Fruit fly (Drosophila melanogaster) whole organism, embryonic: ENCODE results near the gene snz.
A peak's percentile ranks its signal among the peaks of the same experiment; 100 is the strongest.

Experiments
- Bteb2 ChIP-seq: fragments of 200-800 bp; sonication (Bioruptor generic); optimal IDR thresholded peaks from 2 replicates; lab custom pipeline; 2016; ENCODE audit warnings: missing biosample characterization, missing genetic modification characterization
- CG10267 ChIP-seq: fragments of 200-800 bp; sonication (Bioruptor generic); optimal IDR thresholded peaks from 2 replicates; lab custom pipeline; 2018; ENCODE audit warnings: missing biosample characterization, mild to moderate bottlenecking, missing genetic modification characterization, moderate library complexity
- CG10274 ChIP-seq: fragments of 200-800 bp; sonication (Bioruptor generic); optimal IDR thresholded peaks from 3 replicates; lab custom pipeline; 2017; ENCODE audit warnings: missing biosample characterization, mild to moderate bottlenecking, missing genetic modification characterization
- CG10654 ChIP-seq: fragments of 200-800 bp; sonication (Bioruptor generic); optimal IDR thresholded peaks from 2 replicates; lab custom pipeline; 2016; ENCODE audit warnings: missing biosample characterization, missing genetic modification characterization
- CG12071 ChIP-seq: fragments of 200-800 bp; sonication (Bioruptor generic); optimal IDR thresholded peaks from 3 replicates; lab custom pipeline; 2018; ENCODE audit warnings: missing biosample characterization, mild to moderate bottlenecking, missing genetic modification characterization
- CG14050 ChIP-seq: fragments of 200-800 bp; sonication (Bioruptor generic); IDR thresholded peaks from 3 replicates; pipeline ENCODE4 v1.3.6; 2022; ENCODE audit warnings: missing biosample characterization, missing genetic modification characterization
- CG14710 ChIP-seq: fragments of 200-800 bp; sonication (Bioruptor generic); optimal IDR thresholded peaks from 3 replicates; lab custom pipeline; 2019; ENCODE audit warnings: missing biosample characterization, mild to moderate bottlenecking, missing genetic modification characterization, moderate library complexity
- CG14860 ChIP-seq: fragments of 200-800 bp; sonication (Bioruptor generic); IDR thresholded peaks from 3 replicates; pipeline ENCODE4 v1.3.6; 2022; ENCODE audit warnings: missing biosample characterization, missing genetic modification characterization; ENCODE audit not compliant: partially characterized antibody
- CG1647 ChIP-seq: fragments of 200-800 bp; sonication (Bioruptor generic); optimal IDR thresholded peaks from 3 replicates; lab custom pipeline; 2016; ENCODE audit warnings: missing biosample characterization, missing genetic modification characterization
- CG1832 ChIP-seq: fragments of 200-800 bp; sonication (Bioruptor generic); optimal IDR thresholded peaks from 2 replicates; lab custom pipeline; 2017; ENCODE audit warnings: missing biosample characterization, mild to moderate bottlenecking, missing genetic modification characterization, inconsistent platforms
- CG2889 ChIP-seq: fragments of 200-800 bp; sonication (Bioruptor generic); IDR thresholded peaks from 3 replicates; pipeline ENCODE4 v1.3.6; 2022; ENCODE audit warnings: missing biosample characterization, missing genetic modification characterization
- CG31441 ChIP-seq: fragments of 200-800 bp; sonication (Bioruptor generic); IDR thresholded peaks from 2 replicates; pipeline ENCODE4 v1.3.6; 2022; ENCODE audit warnings: missing biosample characterization, missing genetic modification characterization
- CG34376 ChIP-seq: fragments of 200-800 bp; sonication (Bioruptor generic); optimal IDR thresholded peaks from 2 replicates; lab custom pipeline; 2018; ENCODE audit warnings: missing biosample characterization, mild to moderate bottlenecking, missing genetic modification characterization
- CG5245 ChIP-seq: fragments of 200-800 bp; sonication (Bioruptor generic); optimal IDR thresholded peaks from 3 replicates; lab custom pipeline; 2016; ENCODE audit warnings: missing biosample characterization, missing genetic modification characterization
- CG6791 ChIP-seq: fragments of 200-800 bp; sonication (Bioruptor generic); IDR thresholded peaks from 3 replicates; pipeline ENCODE4 v1.3.6; 2022; ENCODE audit warnings: missing biosample characterization, missing genetic modification characterization; ENCODE audit not compliant: partially characterized antibody
- CG7271 ChIP-seq: fragments of 200-800 bp; sonication (Bioruptor generic); optimal IDR thresholded peaks from 2 replicates; lab custom pipeline; 2018; ENCODE audit warnings: missing biosample characterization, mild to moderate bottlenecking, missing genetic modification characterization, moderate library complexity
- Dbx ChIP-seq: fragments of 200-800 bp; sonication (Bioruptor generic); IDR thresholded peaks from 3 replicates; pipeline ENCODE4 v1.3.6; 2022; ENCODE audit warnings: missing biosample characterization, missing genetic modification characterization
- Ets97D ChIP-seq: fragments of 200-800 bp; sonication (Bioruptor generic); optimal IDR thresholded peaks from 3 replicates; lab custom pipeline; 2016; ENCODE audit warnings: missing biosample characterization, missing genetic modification characterization
- Fer3 ChIP-seq: fragments of 200-800 bp; sonication (Bioruptor generic); optimal IDR thresholded peaks from 2 replicates; lab custom pipeline; 2018; ENCODE audit warnings: missing biosample characterization, mild to moderate bottlenecking, missing genetic modification characterization, moderate library complexity
- Mad ChIP-seq: fragments of 200-800 bp; sonication (Bioruptor generic); optimal IDR thresholded peaks from 2 replicates; lab custom pipeline; 2016; ENCODE audit warnings: missing biosample characterization, missing genetic modification characterization
- Med ChIP-seq: fragments of 200-800 bp; sonication (Bioruptor generic); peaks from one replicate; lab custom pipeline; 2016; ENCODE audit warnings: missing biosample characterization, missing genetic modification characterization, mild to moderate bottlenecking, inconsistent platforms, moderate library complexity
- Myb ChIP-seq: fragments of 200-800 bp; sonication (Bioruptor generic); optimal IDR thresholded peaks from 2 replicates; lab custom pipeline; 2016; ENCODE audit warnings: missing biosample characterization, missing genetic modification characterization
- NfI ChIP-seq: fragments of 200-800 bp; sonication (Bioruptor generic); optimal IDR thresholded peaks from 3 replicates; lab custom pipeline; 2018; ENCODE audit warnings: missing biosample characterization, mild to moderate bottlenecking, missing genetic modification characterization, moderate library complexity
- Pdp1 ChIP-seq, 2 experiments: fragments of 200-800 bp; sonication (Bioruptor generic); optimal IDR thresholded peaks; 3 replicates each; lab custom pipeline; 2016; ENCODE audit warnings: missing biosample characterization in 2 of 2, missing genetic modification characterization in 2 of 2, mild to moderate bottlenecking in 1 of 2, moderate library complexity in 1 of 2
- Trl ChIP-seq, 3 experiments: fragments of >200 bp in 2 of 3; fragments of 200-800 bp in 1 of 3; sonication (Bioruptor generic) in 1 of 3; optimal IDR thresholded peaks; 2 replicates in 1 of 3; 3 replicates in 2 of 3; lab custom pipeline; 2016 to 2017; ENCODE audit warnings: missing biosample characterization in 1 of 3, missing genetic modification characterization in 1 of 3
- aop ChIP-seq: fragments of 200-800 bp; sonication (Bioruptor generic); IDR thresholded peaks from 2 replicates; pipeline ENCODE4 v1.3.6; 2022; ENCODE audit warnings: missing biosample characterization, missing genetic modification characterization
- br ChIP-seq: fragments of >200 bp; optimal IDR thresholded peaks from 2 replicates; lab custom pipeline; 2017
- crol ChIP-seq: fragments of 200-800 bp; sonication (Bioruptor generic); IDR thresholded peaks from 2 replicates; pipeline ENCODE4 v1.3.6; 2022; ENCODE audit warnings: missing biosample characterization, missing genetic modification characterization
- crp ChIP-seq, 2 experiments: fragments of 200-800 bp; sonication (Bioruptor generic); optimal IDR thresholded peaks; 2 replicates in 1 of 2; 3 replicates in 1 of 2; lab custom pipeline; 2017; ENCODE audit warnings: missing biosample characterization in 2 of 2, missing genetic modification characterization in 2 of 2, mild to moderate bottlenecking in 1 of 2, moderate library complexity in 1 of 2
- disco-r ChIP-seq: fragments of 200-800 bp; sonication (Bioruptor generic); optimal IDR thresholded peaks from 2 replicates; lab custom pipeline; 2016; ENCODE audit warnings: missing biosample characterization, missing genetic modification characterization
- fd3F ChIP-seq: fragments of 200-800 bp; sonication (Bioruptor generic); optimal IDR thresholded peaks from 2 replicates; lab custom pipeline; 2018; ENCODE audit warnings: missing biosample characterization, mild to moderate bottlenecking, missing genetic modification characterization, moderate library complexity
- grau ChIP-seq: fragments of 200-800 bp; optimal IDR thresholded peaks from 3 replicates; lab custom pipeline; 2019; ENCODE audit warnings: missing biosample characterization, mild to moderate bottlenecking, missing genetic modification characterization, moderate library complexity
- ken ChIP-seq: fragments of 200-800 bp; sonication (Bioruptor generic); IDR thresholded peaks from 3 replicates; pipeline ENCODE4 v1.3.6; 2022; ENCODE audit warnings: missing biosample characterization, missing genetic modification characterization
- kni ChIP-seq: fragments of 200-800 bp; sonication (Bioruptor generic); optimal IDR thresholded peaks from 3 replicates; lab custom pipeline; 2017; ENCODE audit warnings: mild to moderate bottlenecking, missing biosample characterization, missing genetic modification reagents, missing genetic modification characterization
- lilli ChIP-seq: fragments of 200-800 bp; sonication (Bioruptor generic); optimal IDR thresholded peaks from 3 replicates; lab custom pipeline; 2016; ENCODE audit warnings: missing biosample characterization, missing genetic modification characterization
- mld ChIP-seq: fragments of 200-800 bp; sonication (Bioruptor generic); IDR thresholded peaks from 3 replicates; pipeline ENCODE4 v1.3.6; 2022; ENCODE audit warnings: missing biosample characterization, missing genetic modification characterization; ENCODE audit not compliant: partially characterized antibody
- psq ChIP-seq: fragments of 200-800 bp; sonication (Bioruptor generic); optimal IDR thresholded peaks from 2 replicates; lab custom pipeline; 2017; ENCODE audit warnings: missing biosample characterization, missing genetic modification characterization
- slbo ChIP-seq: fragments of 200-800 bp; sonication (Bioruptor generic); IDR thresholded peaks from 2 replicates; pipeline ENCODE4 v1.3.6; 2022; ENCODE audit warnings: missing biosample characterization, missing genetic modification characterization
- sqz ChIP-seq: fragments of 200-800 bp; sonication (Bioruptor generic); optimal IDR thresholded peaks from 3 replicates; lab custom pipeline; 2018; ENCODE audit warnings: missing biosample characterization, mild to moderate bottlenecking, missing genetic modification characterization
- stc ChIP-seq: fragments of 200-800 bp; sonication (Bioruptor generic); IDR thresholded peaks from 2 replicates; pipeline ENCODE4 v1.3.6; 2022; ENCODE audit warnings: missing biosample characterization, missing genetic modification characterization
- tll ChIP-seq, 2 experiments: fragments of 200-800 bp in 1 of 2; fragments of >200 bp in 1 of 2; sonication (Bioruptor generic) in 1 of 2; optimal IDR thresholded peaks; 2 replicates each; lab custom pipeline; 2017 to 2019; ENCODE audit warnings: missing biosample characterization in 2 of 2, missing genetic modification characterization in 2 of 2, mild to moderate bottlenecking in 1 of 2, moderate library complexity in 1 of 2
- tx ChIP-seq: fragments of 200-800 bp; sonication (Bioruptor generic); optimal IDR thresholded peaks from 2 replicates; lab custom pipeline; 2016; ENCODE audit warnings: missing biosample characterization, missing genetic modification characterization
- vnd ChIP-seq: fragments of 200-800 bp; sonication (Bioruptor generic); IDR thresholded peaks from 3 replicates; pipeline ENCODE4 v1.3.6; 2022; ENCODE audit warnings: missing biosample characterization, missing genetic modification characterization; ENCODE audit not compliant: partially characterized antibody
- vvl ChIP-seq: fragments of 200-800 bp; sonication (Bioruptor generic); IDR thresholded peaks from 2 replicates; pipeline ENCODE4 v1.3.6; 2022; ENCODE audit warnings: missing biosample characterization, missing genetic modification characterization
- yki ChIP-seq: fragments of >200 bp; optimal IDR thresholded peaks from 3 replicates; lab custom pipeline; 2018
- zen2 ChIP-seq: fragments of 200-800 bp; sonication (Bioruptor generic); IDR thresholded peaks from 3 replicates; pipeline ENCODE4 v1.3.6; 2022; ENCODE audit warnings: missing biosample characterization, missing genetic modification characterization; ENCODE audit not compliant: partially characterized antibody

Gene snz

dm6 chrX:7930236-7931027 lies 18.5 kb downstream of the snz start (continued):
- TF ChIP-seq Trl (optimal IDR thresholded peaks at IDR 0.05; lab: Kevin White, UChicago) (peak in 1 of 2 experiments; percentile 91), Trl (GFP tag; optimal IDR thresholded peaks at IDR 0.05; lab: Kevin White, UChicago) (no peak), crol (GFP tag; lab: Robert Waterston, UW) (peak; percentile 94), kni (peak; percentile 76), CG14860 (GFP tag; lab: Robert Waterston, UW) (no peak), CG1832 (GFP tag; lab: Kevin White, UChicago) (peak; percentile 6), CG10654 (GFP tag; lab: Kevin White, UChicago) (no peak)
- TF ChIP-seq, all 482 proteins: peak for 19

- TF ChIP-seq Bteb2 (GFP tag; lab: Kevin White, UChicago) (no peak), CG1647 (GFP tag; lab: Kevin White, UChicago) (no peak), Med (peak; percentile 77), zen2 (GFP tag; lab: Robert Waterston, UW) (peak; percentile 61; the same call in 1 of the 3 replicates), CG6791 (GFP tag; lab: Robert Waterston, UW) (peak; percentile 91), tll (GFP tag; optimal IDR thresholded peaks at IDR 0.05; lab: Kevin White, UChicago) (peak in 1 of 2 experiments; percentile 67), CG34376 (GFP tag; lab: Kevin White, UChicago) (peak; percentile 37), Myb (peak; percentile 10), tx (GFP tag; lab: Kevin White, UChicago) (no peak), CG7271 (no peak), stc (0 out of 2 replicates have a peak, but pooled peaks have one; percentile 8), NfI (no peak), sqz (GFP tag; lab: Kevin White, UChicago) (peak; percentile 48), CG10267 (peak; percentile 29), Ets97D (GFP tag; lab: Kevin White, UChicago) (peak; percentile 21), crp (GFP tag; optimal IDR thresholded peaks at IDR 0.05; lab: Kevin White, UChicago) (no peak), lilli (no peak), psq (GFP tag; lab: Kevin White, UChicago) (no peak), slbo (GFP tag; lab: Robert Waterston, UW) (no peak), Pdp1 (GFP tag; optimal IDR thresholded peaks at IDR 0.05; lab: Kevin White, UChicago) (peak in 1 of 2 experiments; percentile 14), CG2889 (GFP tag; lab: Robert Waterston, UW) (no peak), Mad (GFP tag; lab: Kevin White, UChicago) (no peak), ken (no peak), disco-r (GFP tag; lab: Kevin White, UChicago) (no peak), mld (GFP tag; lab: Robert Waterston, UW) (peak; percentile 18; the same call in 1 of the 3 replicates), vvl (GFP tag; lab: Robert Waterston, UW) (peak; percentile 6; the same call in 1 of the 2 replicates), CG10274 (GFP tag; lab: Kevin White, UChicago) (no peak), CG12071 (GFP tag; lab: Kevin White, UChicago) (no peak), Fer3 (tag; lab: Kevin White, UChicago) (no peak), aop (GFP tag; lab: Robert Waterston, UW) (no peak), CG5245 (GFP tag; lab: Kevin White, UChicago) (no peak), CG31441 (GFP tag; lab: Robert Waterston, UW) (no peak), CG14050 (GFP tag; lab: Robert Waterston, UW) (no peak), Dbx (GFP tag; lab: Robert Waterston, UW) (no peak), vnd (GFP tag; lab: Robert Waterston, UW) (peak; percentile 69; the same call in 2 of the 3 replicates), grau (no peak), yki (lab: Kevin White, UChicago) (peak; percentile 43), br (no peak), fd3F (GFP tag; lab: Kevin White, UChicago) (no peak), CG14710 (peak; percentile 37)
Measured at dm6 chrX:7931028-7931549, 19.2 kb downstream of the snz start, which contains the start of gene mahe. Gene mahe (minus strand): TSS chrX:7931382.
